Worm (Caenorhabditis elegans) whole organism, young adult: ENCODE measurements around the gene rps-12.
A peak's percentile ranks its signal among the peaks of the same experiment; 100 is the strongest.

Source experiments
- B0261.1 ChIP-seq: sonication (generic microtip); optimal IDR thresholded peaks from 2 replicates; lab custom pipeline; 2016; ENCODE audit warnings: mild to moderate bottlenecking, missing genetic modification characterization, moderate library complexity, missing compliant biosample characterization
- C06A6.2 ChIP-seq: fragments of 200-800 bp; sonication (Bioruptor generic); conservative IDR thresholded peaks from 2 replicates; pipeline ENCODE4 v1.3.6; 2022; ENCODE audit warnings: missing genetic modification characterization, missing compliant biosample characterization
- D2030.7 ChIP-seq: fragments of 200-800 bp; sonication (Bioruptor generic); IDR thresholded peaks from 2 replicates; pipeline ENCODE4 v1.3.6; 2022; ENCODE audit warnings: missing genetic modification reagents, missing genetic modification characterization, missing compliant biosample characterization
- F10E7.11 ChIP-seq: sonication (generic microtip); optimal IDR thresholded peaks from 2 replicates; lab custom pipeline; 2017; ENCODE audit warnings: mild to moderate bottlenecking, missing genetic modification characterization, moderate library complexity, missing compliant biosample characterization
- F37B4.10 ChIP-seq: fragments of 200-800 bp; sonication (Bioruptor generic); IDR thresholded peaks from 2 replicates; pipeline ENCODE4 v1.3.6; 2022; ENCODE audit warnings: missing genetic modification characterization, missing compliant biosample characterization
- F39B2.1 ChIP-seq: fragments of 200-800 bp; sonication (Bioruptor generic); IDR thresholded peaks from 2 replicates; pipeline ENCODE4 v1.3.6; 2022; ENCODE audit warnings: missing genetic modification reagents, missing genetic modification characterization, missing compliant biosample characterization
- F49E8.2 ChIP-seq: sonication (generic microtip); optimal IDR thresholded peaks from 3 replicates; lab custom pipeline; 2017; ENCODE audit warnings: missing genetic modification characterization, mild to moderate bottlenecking, missing compliant biosample characterization, antibody characterized with exemption, moderate library complexity; ENCODE audit not compliant: insufficient read depth
- F57C9.4 ChIP-seq: sonication (generic microtip); optimal IDR thresholded peaks from 2 replicates; lab custom pipeline; 2017; ENCODE audit warnings: mild to moderate bottlenecking, missing genetic modification characterization, missing compliant biosample characterization
- K12H6.12 ChIP-seq: fragments of 200-800 bp; sonication (Bioruptor generic); optimal IDR thresholded peaks from 2 replicates; lab custom pipeline; 2018; ENCODE audit warnings: mild to moderate bottlenecking, missing genetic modification characterization, missing compliant biosample characterization
- Y53G8AR.9 ChIP-seq: fragments of 200-800 bp; sonication (Bioruptor generic); conservative IDR thresholded peaks from 2 replicates; pipeline ENCODE4 v1.3.6; 2022; ENCODE audit warnings: missing genetic modification reagents, missing genetic modification characterization, missing compliant biosample characterization
- Y79H2A.3 ChIP-seq: fragments of 200-800 bp; sonication (Bioruptor generic); conservative IDR thresholded peaks from 2 replicates; pipeline ENCODE4 v1.3.6; 2022; ENCODE audit warnings: missing genetic modification reagents, missing genetic modification characterization, missing compliant biosample characterization
- akir-1 ChIP-seq: fragments of 200-800 bp; sonication (Bioruptor generic); optimal IDR thresholded peaks from 2 replicates; lab custom pipeline; 2018; ENCODE audit warnings: mild to moderate bottlenecking, missing genetic modification characterization, moderate library complexity, missing compliant biosample characterization
- attf-3 ChIP-seq: fragments of 200-800 bp; sonication (Bioruptor generic); conservative IDR thresholded peaks from 2 replicates; pipeline ENCODE4 v1.3.6; 2022; ENCODE audit warnings: missing genetic modification reagents, missing genetic modification characterization, missing compliant biosample characterization
- cebp-1 ChIP-seq, 2 experiments: fragments of 200-800 bp in 1 of 2; sonication (Bioruptor generic) in 1 of 2; sonication (generic microtip) in 1 of 2; IDR thresholded peaks in 1 of 2; optimal IDR thresholded peaks in 1 of 2; 2 replicates each; pipeline versions ENCODE4 v1.3.6 to Lab custom; 2017 to 2022; ENCODE audit warnings: missing compliant biosample characterization in 2 of 2, missing genetic modification characterization in 2 of 2, mild to moderate bottlenecking in 1 of 2, missing genetic modification reagents in 1 of 2, moderate library complexity in 1 of 2
- ceh-27 ChIP-seq: fragments of 200-800 bp; sonication (Bioruptor generic); optimal IDR thresholded peaks from 2 replicates; lab custom pipeline; 2018; ENCODE audit warnings: mild to moderate bottlenecking, missing genetic modification characterization, moderate library complexity, missing compliant biosample characterization
- ceh-40 ChIP-seq: fragments of 200-800 bp; sonication (Bioruptor generic); IDR thresholded peaks from 2 replicates; pipeline ENCODE4 v1.3.6; 2022; ENCODE audit warnings: missing genetic modification characterization, missing compliant biosample characterization
- ceh-91 ChIP-seq: fragments of 200-800 bp; sonication (Bioruptor generic); IDR thresholded peaks from 2 replicates; pipeline ENCODE4 v1.3.6; 2022; ENCODE audit warnings: missing genetic modification reagents, missing genetic modification characterization, missing compliant biosample characterization
- efl-1 ChIP-seq: fragments of 150-350 bp; optimal IDR thresholded peaks from 2 replicates; lab custom pipeline; 2014; ENCODE audit warnings: missing biosample characterization, missing genetic modification reagents, missing genetic modification characterization
- egrh-3 ChIP-seq: fragments of 200-800 bp; sonication (Bioruptor generic); IDR thresholded peaks from 2 replicates; pipeline ENCODE4 v1.3.6; 2022; ENCODE audit warnings: missing genetic modification reagents, missing genetic modification characterization, missing compliant biosample characterization
- gei-17 ChIP-seq: fragments of 200-800 bp; sonication (Bioruptor generic); optimal IDR thresholded peaks from 2 replicates; lab custom pipeline; 2018; ENCODE audit warnings: mild to moderate bottlenecking, missing genetic modification characterization, missing compliant biosample characterization
- hmg-1.2 ChIP-seq: fragments of 200-800 bp; sonication (Bioruptor generic); IDR thresholded peaks from 2 replicates; pipeline ENCODE4 v1.3.6; 2022; ENCODE audit warnings: missing genetic modification reagents, missing genetic modification characterization, missing compliant biosample characterization
- hsf-1 ChIP-seq: fragments of 200-800 bp; sonication (Bioruptor generic); IDR thresholded peaks from 2 replicates; pipeline ENCODE4 v1.3.6; 2022; ENCODE audit warnings: missing genetic modification reagents, missing genetic modification characterization, missing compliant biosample characterization
- lir-1 ChIP-seq: fragments of 200-800 bp; sonication (Bioruptor generic); conservative IDR thresholded peaks from 2 replicates; pipeline ENCODE4 v1.3.6; 2022; ENCODE audit warnings: missing genetic modification reagents, missing genetic modification characterization, missing compliant biosample characterization
- lsl-1 ChIP-seq: fragments of 200-800 bp; sonication (Bioruptor generic); optimal IDR thresholded peaks from 2 replicates; lab custom pipeline; 2018; ENCODE audit warnings: mild to moderate bottlenecking, missing genetic modification characterization, moderate library complexity, missing compliant biosample characterization
- nfyb-1 ChIP-seq: fragments of 200-800 bp; sonication (Bioruptor generic); IDR thresholded peaks from 2 replicates; pipeline ENCODE4 v1.3.6; 2022; ENCODE audit warnings: missing genetic modification reagents, missing genetic modification characterization, missing compliant biosample characterization
- nhr-120 ChIP-seq: fragments of 200-800 bp; sonication (Bioruptor generic); IDR thresholded peaks from 2 replicates; pipeline ENCODE4 v1.3.6; 2022; ENCODE audit warnings: missing genetic modification characterization, missing compliant biosample characterization
- repo-1 ChIP-seq: sonication (generic microtip); optimal IDR thresholded peaks from 2 replicates; lab custom pipeline; 2017; ENCODE audit warnings: mild to moderate bottlenecking, missing genetic modification characterization, missing compliant biosample characterization
- rpc-1 ChIP-seq, 2 experiments: fragments of 150-350 bp in 1 of 2; sonication (generic microtip) in 1 of 2; optimal IDR thresholded peaks; 2 replicates each; lab custom pipeline; 2014 to 2018; ENCODE audit warnings: missing biosample characterization in 1 of 2, missing genetic modification characterization in 1 of 2, missing genetic modification reagents in 1 of 2, missing genotype in 1 of 2
- sdz-38 ChIP-seq: sonication (generic microtip); optimal IDR thresholded peaks from 2 replicates; lab custom pipeline; 2016; ENCODE audit warnings: missing genotype, missing genetic modification characterization, missing compliant biosample characterization
- snpc-1.1 ChIP-seq: sonication (generic microtip); optimal IDR thresholded peaks from 2 replicates; lab custom pipeline; 2017; ENCODE audit warnings: missing genetic modification characterization, mild to moderate bottlenecking, missing compliant biosample characterization, antibody characterized with exemption, moderate library complexity, missing genotype, missing genetic modification reagents; ENCODE audit not compliant: insufficient read depth
- somi-1 ChIP-seq: fragments of 200-800 bp; sonication (Bioruptor generic); optimal IDR thresholded peaks from 2 replicates; lab custom pipeline; 2018; ENCODE audit warnings: mild to moderate bottlenecking, missing genetic modification characterization, missing compliant biosample characterization
- sptf-2 ChIP-seq: fragments of 200-800 bp; sonication (Bioruptor generic); optimal IDR thresholded peaks from 2 replicates; lab custom pipeline; 2018; ENCODE audit warnings: mild to moderate bottlenecking, missing genetic modification characterization, missing compliant biosample characterization
- tlf-1 ChIP-seq: fragments of 200-800 bp; sonication (Bioruptor generic); optimal IDR thresholded peaks from 2 replicates; lab custom pipeline; 2018; ENCODE audit warnings: mild to moderate bottlenecking, missing genetic modification characterization, missing compliant biosample characterization
- zfh-2 ChIP-seq: fragments of 200-800 bp; sonication (Bioruptor generic); conservative IDR thresholded peaks from 2 replicates; pipeline ENCODE4 v1.3.6; 2022; ENCODE audit warnings: missing genetic modification reagents, missing genetic modification characterization, missing compliant biosample characterization
- ztf-22 ChIP-seq: fragments of 200-800 bp; sonication (Bioruptor generic); optimal IDR thresholded peaks from 2 replicates; lab custom pipeline; 2018; ENCODE audit warnings: mild to moderate bottlenecking, missing genetic modification characterization, moderate library complexity, missing compliant biosample characterization
- ztf-25 ChIP-seq: fragments of 200-800 bp; sonication (Bioruptor generic); IDR thresholded peaks from 2 replicates; pipeline ENCODE4 v1.3.6; 2022; ENCODE audit warnings: missing genetic modification reagents, missing genetic modification characterization, missing compliant biosample characterization
- ztf-28 ChIP-seq: fragments of 200-800 bp; sonication (Bioruptor generic); IDR thresholded peaks from 2 replicates; pipeline ENCODE4 v1.3.6; 2022; ENCODE audit warnings: missing genetic modification reagents, missing genetic modification characterization, missing compliant biosample characterization

The rps-12 gene

DNA sequence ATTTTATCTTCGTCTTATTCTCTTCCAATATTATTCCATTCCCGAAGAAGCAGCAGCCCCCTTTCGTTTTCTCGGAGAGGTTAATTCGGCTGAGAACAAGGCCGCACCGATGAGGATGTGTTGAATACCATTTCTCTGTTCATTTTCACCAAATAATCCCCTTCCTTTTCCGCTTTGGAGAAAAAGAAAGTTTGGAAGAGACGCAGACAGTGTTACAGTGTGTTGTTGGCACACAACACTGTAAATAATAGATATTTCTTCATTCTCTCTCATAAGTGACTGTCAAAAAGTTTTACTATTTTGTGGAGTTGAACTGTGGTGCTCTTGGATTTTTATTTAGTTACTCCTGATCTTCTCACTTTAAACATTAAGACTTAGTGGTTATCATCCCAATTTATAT lies 13.8 kb upstream of the rps-12 start:
- no peak for TF ChIP-seq F10E7.11
- no peak for TF ChIP-seq somi-1 (GFP tag; lab: Kevin White, UChicago)
- no peak for TF ChIP-seq ztf-25 (GFP tag; lab: Robert Waterston, UW)
- no peak for TF ChIP-seq F39B2.1
- TF ChIP-seq sdz-38 (tag; lab: Kevin White, UChicago): no peak
- TF ChIP-seq efl-1: no peak
- TF ChIP-seq D2030.7: no peak
- TF ChIP-seq F49E8.2 (tag; lab: Kevin White, UChicago): no peak
- no peak for TF ChIP-seq rpc-1 (optimal IDR thresholded peaks at IDR 0.05; lab: Kevin White, UChicago)
- no peak for TF ChIP-seq rpc-1 (tag; optimal IDR thresholded peaks at IDR 0.05; lab: Kevin White, UChicago)
- no peak for TF ChIP-seq K12H6.12 (tag; lab: Kevin White, UChicago)
- no peak for TF ChIP-seq akir-1 (GFP tag; lab: Kevin White, UChicago)
- TF ChIP-seq nhr-120 (GFP tag; lab: Robert Waterston, UW): no peak
- TF ChIP-seq attf-3 (GFP tag; lab: Robert Waterston, UW): no peak
- TF ChIP-seq Y53G8AR.9 (GFP tag; lab: Robert Waterston, UW): no peak
- no peak for TF ChIP-seq lsl-1 (GFP tag; lab: Kevin White, UChicago)
- no peak for TF ChIP-seq tlf-1 (GFP tag; lab: Kevin White, UChicago)
- TF ChIP-seq hmg-1.2 (GFP tag; lab: Robert Waterston, UW): no peak; the same call in 1 of the 2 replicates

ce11 chrIII:5665710-5666109 lies 13.4 kb upstream of the rps-12 start:
- TF ChIP-seq hsf-1: no peak

DNA sequence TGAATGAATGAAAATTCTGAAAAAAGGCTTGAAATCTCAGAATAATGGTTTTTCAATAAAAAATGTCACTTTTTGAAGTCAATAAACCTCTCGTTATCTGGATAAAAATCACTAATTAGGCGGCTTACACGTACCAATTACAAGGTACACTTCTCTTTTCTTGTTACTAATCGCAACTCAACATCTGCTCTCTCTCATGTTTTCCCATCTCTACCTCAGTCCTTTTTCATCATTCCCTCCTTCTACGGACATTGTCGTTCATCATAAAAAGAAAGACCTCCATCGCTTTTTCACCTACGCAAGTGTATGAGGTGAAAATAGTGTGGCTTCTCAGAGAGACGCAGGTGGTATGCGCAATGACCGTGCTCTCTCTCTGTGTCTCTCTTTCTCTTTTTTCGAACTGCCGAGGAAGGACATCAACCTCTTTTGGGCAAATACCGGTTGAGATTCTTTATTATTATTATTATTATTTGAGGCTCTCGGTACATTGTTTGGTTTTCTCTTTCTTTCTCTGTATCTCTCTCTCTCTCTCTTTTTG lies 11.1 kb upstream of the rps-12 start:
- TF ChIP-seq ceh-91: no peak
- TF ChIP-seq cebp-1 (GFP tag; IDR thresholded peaks at IDR 0.05; lab: Robert Waterston, UW): no peak
- TF ChIP-seq cebp-1 (tag; optimal IDR thresholded peaks at IDR 0.05; lab: Kevin White, UChicago): peak; percentile 11
- peak; percentile 70; the same call in 1 of the 2 replicates for TF ChIP-seq hmg-1.2 (GFP tag; lab: Robert Waterston, UW)

DNA sequence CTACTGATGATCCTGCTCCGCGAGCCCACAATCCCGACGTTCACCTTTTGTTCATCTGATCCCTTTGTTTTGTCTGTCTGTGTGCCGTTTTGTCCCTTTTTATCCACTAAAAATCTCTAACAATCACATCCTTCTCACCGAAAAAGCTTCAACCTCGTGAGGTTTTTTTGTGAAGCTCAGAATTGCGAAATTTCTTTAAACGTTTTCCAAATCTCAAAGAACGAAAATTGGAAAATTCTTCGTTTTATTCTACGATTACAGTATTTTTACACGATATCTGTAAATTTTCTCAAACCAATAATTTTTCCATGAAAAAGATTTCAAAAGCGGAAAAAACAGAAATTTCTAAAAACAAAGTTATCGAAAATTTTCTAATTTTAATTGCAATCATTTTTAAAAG lies 4.9 kb upstream of the rps-12 start:
- no peak for TF ChIP-seq ceh-40 (GFP tag; lab: Robert Waterston, UW)
- no peak for TF ChIP-seq gei-17 (GFP tag; lab: Kevin White, UChicago)
- TF ChIP-seq ztf-22 (GFP tag; lab: Kevin White, UChicago): no peak
- no peak for TF ChIP-seq cebp-1 (GFP tag; IDR thresholded peaks at IDR 0.05; lab: Robert Waterston, UW)
- TF ChIP-seq cebp-1 (tag; optimal IDR thresholded peaks at IDR 0.05; lab: Kevin White, UChicago): peak; percentile 50

- no peak for TF ChIP-seq nfyb-1 (GFP tag; lab: Robert Waterston, UW)
- TF ChIP-seq snpc-1.1 (tag; lab: Kevin White, UChicago): no peak
- no peak for TF ChIP-seq sptf-2 (GFP tag; lab: Kevin White, UChicago)
- no peak for TF ChIP-seq ztf-28 (GFP tag; lab: Robert Waterston, UW)
- TF ChIP-seq Y79H2A.3: no peak
- no peak for TF ChIP-seq C06A6.2 (GFP tag; lab: Robert Waterston, UW)
- no peak for TF ChIP-seq F37B4.10
- TF ChIP-seq repo-1 (tag; lab: Kevin White, UChicago): peak; percentile 15
- TF ChIP-seq lsl-1 (GFP tag; lab: Kevin White, UChicago): no peak
- TF ChIP-seq lir-1: no peak
- TF ChIP-seq egrh-3: peak; percentile 80; the same call in 1 of the 2 replicates
- no peak for TF ChIP-seq ceh-27 (GFP tag; lab: Kevin White, UChicago)
- peak; percentile 91 for TF ChIP-seq zfh-2
- TF ChIP-seq F57C9.4 (tag; lab: Kevin White, UChicago): no peak
- TF ChIP-seq B0261.1 (tag; lab: Kevin White, UChicago): no peak
- TF ChIP-seq hsf-1: no peak
These were observed 3.6 kb upstream of the rps-12 start for ce11 chrIII:5675384-5675984.
